Fruit fly (Drosophila melanogaster): Measurements from ENCODE around the gene CG43391.

dm6 chr3L:11609835-11610234 is 29.0 kb upstream of the CG43391 start, which contains the start of gene CG42832:
- no peak for TF ChIP-seq ovo (GFP tag; optimal IDR thresholded peaks at IDR 0.05)
- TF ChIP-seq toe (GFP tag; optimal IDR thresholded peaks at IDR 0.05) = no peak
- no peak for TF ChIP-seq CG14711 (tag; optimal IDR thresholded peaks at IDR 0.05)
- no peak for TF ChIP-seq pad (GFP tag; optimal IDR thresholded peaks at IDR 0.05)
- no peak for TF ChIP-seq CG7101 (tag; optimal IDR thresholded peaks at IDR 0.05)
- TF ChIP-seq CG12768 (GFP tag; optimal IDR thresholded peaks at IDR 0.05) = no peak
- no peak for TF ChIP-seq Hr96 (GFP tag; optimal IDR thresholded peaks at IDR 0.05)
- TF ChIP-seq CG11617 (GFP tag; optimal IDR thresholded peaks at IDR 0.05) = no peak
- no peak for TF ChIP-seq CG5204 (GFP tag; optimal IDR thresholded peaks at IDR 0.05)
- TF ChIP-seq CG33017 (tag; optimal IDR thresholded peaks at IDR 0.05) = no peak
- TF ChIP-seq cic (GFP tag; optimal IDR thresholded peaks at IDR 0.05) = no peak
- TF ChIP-seq kay (GFP tag; ENCODE audit: borderline replicate concordance) = no peak
- TF ChIP-seq Clk (GFP tag; optimal IDR thresholded peaks at IDR 0.05) = no peak

All from whole organism, adult.